Fruit fly (Drosophila melanogaster) whole organism, embryonic: ENCODE data around the gene lectin-30A.

Source experiments
- CG10462 ChIP-seq: fragments of 200-800 bp; sonication (Bioruptor generic); optimal IDR thresholded peaks from 2 replicates; lab custom pipeline; 2016; ENCODE audit warnings: missing biosample characterization, missing genetic modification characterization
- CG10959 ChIP-seq: fragments of 200-800 bp; sonication (Bioruptor generic); IDR thresholded peaks from 2 replicates; pipeline ENCODE4 v1.3.6; 2022; ENCODE audit warnings: missing biosample characterization, missing genetic modification characterization
- CG11695 ChIP-seq: fragments of 200-800 bp; sonication (Bioruptor generic); IDR thresholded peaks from 3 replicates; pipeline ENCODE4 v1.3.6; 2022; ENCODE audit warnings: missing biosample characterization, missing genetic modification characterization
- CG11723 ChIP-seq: fragments of 200-800 bp; sonication (Bioruptor generic); optimal IDR thresholded peaks from 2 replicates; lab custom pipeline; 2017; ENCODE audit warnings: missing biosample characterization, mild to moderate bottlenecking, missing genetic modification characterization
- CG12155 ChIP-seq: fragments of 200-800 bp; sonication (Bioruptor generic); optimal IDR thresholded peaks from 3 replicates; lab custom pipeline; 2016; ENCODE audit warnings: missing biosample characterization, missing genetic modification characterization
- CG13624 ChIP-seq: fragments of 200-800 bp; sonication (Bioruptor generic); optimal IDR thresholded peaks from 2 replicates; lab custom pipeline; 2016; ENCODE audit warnings: missing biosample characterization, missing genetic modification characterization
- CG14860 ChIP-seq: fragments of 200-800 bp; sonication (Bioruptor generic); IDR thresholded peaks from 3 replicates; pipeline ENCODE4 v1.3.6; 2022; ENCODE audit warnings: missing biosample characterization, missing genetic modification characterization; ENCODE audit not compliant: partially characterized antibody
- CG16813 ChIP-seq: fragments of 200-800 bp; sonication (Bioruptor generic); IDR thresholded peaks from 3 replicates; pipeline ENCODE4 v1.3.6; 2022; ENCODE audit warnings: missing biosample characterization, missing genetic modification characterization; ENCODE audit not compliant: partially characterized antibody
- CG18599 ChIP-seq: fragments of 200-800 bp; sonication (Bioruptor generic); optimal IDR thresholded peaks from 3 replicates; lab custom pipeline; 2017; ENCODE audit warnings: missing biosample characterization, missing genetic modification characterization, mild to moderate bottlenecking, moderate library complexity, missing genetic modification reagents
- CG2678 ChIP-seq: fragments of 200-800 bp; sonication (Bioruptor generic); optimal IDR thresholded peaks from 3 replicates; lab custom pipeline; 2019; ENCODE audit warnings: missing biosample characterization, mild to moderate bottlenecking, missing genetic modification characterization, moderate library complexity
- CG2712 ChIP-seq: fragments of 200-800 bp; optimal IDR thresholded peaks from 3 replicates; lab custom pipeline; 2019; ENCODE audit warnings: missing biosample characterization, mild to moderate bottlenecking, missing genetic modification characterization, moderate library complexity
- CG32532 ChIP-seq: fragments of 200-800 bp; sonication (Bioruptor generic); IDR thresholded peaks from 2 replicates; pipeline ENCODE4 v1.3.6; 2022; ENCODE audit warnings: missing biosample characterization, missing genetic modification characterization
- CG5245 ChIP-seq: fragments of 200-800 bp; sonication (Bioruptor generic); optimal IDR thresholded peaks from 3 replicates; lab custom pipeline; 2016; ENCODE audit warnings: missing biosample characterization, missing genetic modification characterization
- CG7786 ChIP-seq: fragments of 200-800 bp; sonication (Bioruptor generic); optimal IDR thresholded peaks from 2 replicates; lab custom pipeline; 2016; ENCODE audit warnings: missing biosample characterization, missing genetic modification characterization
- CG8765 ChIP-seq: fragments of 200-800 bp; sonication (Bioruptor generic); IDR thresholded peaks from 2 replicates; pipeline ENCODE4 v1.3.6; 2022; ENCODE audit warnings: missing biosample characterization, missing genetic modification characterization
- CHES-1-like ChIP-seq: fragments of 200-800 bp; sonication (Bioruptor generic); optimal IDR thresholded peaks from 2 replicates; lab custom pipeline; 2016; ENCODE audit warnings: missing biosample characterization, missing genetic modification characterization
- Dip2 ChIP-seq: fragments of 200-800 bp; sonication (Bioruptor generic); IDR thresholded peaks from 2 replicates; pipeline ENCODE4 v1.3.6; 2022; ENCODE audit warnings: missing biosample characterization, missing genetic modification characterization
- Dll ChIP-seq: fragments of 200-800 bp; sonication (Bioruptor generic); IDR thresholded peaks from 4 replicates; pipeline ENCODE4 v1.3.6; 2022; ENCODE audit warnings: missing biosample characterization, missing genetic modification characterization; ENCODE audit not compliant: partially characterized antibody
- Ets97D ChIP-seq: fragments of 200-800 bp; sonication (Bioruptor generic); optimal IDR thresholded peaks from 3 replicates; lab custom pipeline; 2016; ENCODE audit warnings: missing biosample characterization, missing genetic modification characterization
- Fer1 ChIP-seq: fragments of 200-800 bp; sonication (Bioruptor generic); optimal IDR thresholded peaks from 2 replicates; lab custom pipeline; 2017; ENCODE audit warnings: missing biosample characterization, mild to moderate bottlenecking, missing genetic modification characterization
- Gug ChIP-seq: fragments of 200-800 bp; sonication (Bioruptor generic); IDR thresholded peaks from 4 replicates; pipeline ENCODE4 v1.3.6; 2022; ENCODE audit warnings: missing biosample characterization, missing genetic modification characterization
- H15 ChIP-seq: fragments of 200-800 bp; sonication (Bioruptor generic); IDR thresholded peaks from 3 replicates; pipeline ENCODE4 v1.3.6; 2022; ENCODE audit warnings: missing biosample characterization, missing genetic modification characterization
- HLH3B ChIP-seq: fragments of 200-800 bp; sonication (Bioruptor generic); IDR thresholded peaks from 2 replicates; pipeline ENCODE4 v1.3.6; 2022; ENCODE audit warnings: missing biosample characterization, missing genetic modification characterization
- Rfx ChIP-seq: fragments of 200-800 bp; sonication (Bioruptor generic); IDR thresholded peaks from 2 replicates; pipeline ENCODE4 v1.3.6; 2022; ENCODE audit warnings: missing biosample characterization, missing genetic modification characterization
- Stat92E ChIP-seq, 3 experiments: fragments of >200 bp in 2 of 3; fragments of 200-800 bp in 1 of 3; sonication (Bioruptor generic) in 1 of 3; optimal IDR thresholded peaks; 2 replicates each; lab custom pipeline; 2017 to 2019; ENCODE audit warnings: missing biosample characterization in 3 of 3, missing genetic modification characterization in 3 of 3, mild to moderate bottlenecking in 1 of 3, moderate library complexity in 1 of 3
- amos ChIP-seq: fragments of 200-800 bp; sonication (Bioruptor generic); IDR thresholded peaks from 2 replicates; pipeline ENCODE4 v1.3.6; 2022; ENCODE audit warnings: missing biosample characterization, missing genetic modification characterization; ENCODE audit not compliant: partially characterized antibody
- ap ChIP-seq: fragments of 200-800 bp; sonication (Bioruptor generic); IDR thresholded peaks from 2 replicates; pipeline ENCODE4 v1.3.6; 2022; ENCODE audit warnings: missing biosample characterization, missing genetic modification characterization
- bcd ChIP-seq: fragments of 200-800 bp; sonication (Bioruptor generic); optimal IDR thresholded peaks from 2 replicates; lab custom pipeline; 2017; ENCODE audit warnings: missing biosample characterization, mild to moderate bottlenecking, missing genetic modification characterization
- bowl ChIP-seq: fragments of 200-800 bp; sonication (Bioruptor generic); IDR thresholded peaks from 2 replicates; pipeline ENCODE4 v1.3.6; 2022; ENCODE audit warnings: missing biosample characterization, missing genetic modification characterization
- caup ChIP-seq: fragments of 200-800 bp; sonication (Bioruptor generic); optimal IDR thresholded peaks from 3 replicates; lab custom pipeline; 2017; ENCODE audit warnings: missing biosample characterization, mild to moderate bottlenecking, missing genetic modification characterization, moderate library complexity; ENCODE audit not compliant: severe bottlenecking
- crol ChIP-seq: fragments of 200-800 bp; sonication (Bioruptor generic); IDR thresholded peaks from 2 replicates; pipeline ENCODE4 v1.3.6; 2022; ENCODE audit warnings: missing biosample characterization, missing genetic modification characterization
- eve ChIP-seq, 2 experiments: fragments of >200 bp; optimal IDR thresholded peaks; 2 replicates each; lab custom pipeline; 2017; ENCODE audit warnings: missing biosample characterization in 2 of 2, missing genetic modification characterization in 2 of 2
- fu2 ChIP-seq: fragments of 200-800 bp; sonication (Bioruptor generic); optimal IDR thresholded peaks from 2 replicates; lab custom pipeline; 2016; ENCODE audit warnings: missing biosample characterization, missing genetic modification characterization
- grau ChIP-seq: fragments of 200-800 bp; optimal IDR thresholded peaks from 3 replicates; lab custom pipeline; 2019; ENCODE audit warnings: missing biosample characterization, mild to moderate bottlenecking, missing genetic modification characterization, moderate library complexity
- hkb ChIP-seq, 2 experiments: fragments of 200-800 bp in 1 of 2; fragments of >200 bp in 1 of 2; sonication (Bioruptor generic) in 1 of 2; IDR thresholded peaks in 1 of 2; optimal IDR thresholded peaks in 1 of 2; 2 replicates each; pipeline versions ENCODE4 v1.3.6 to Lab custom; 2017 to 2022; ENCODE audit warnings: missing biosample characterization in 1 of 2, missing genetic modification characterization in 1 of 2
- klu ChIP-seq: fragments of 200-800 bp; sonication (Bioruptor generic); IDR thresholded peaks from 2 replicates; pipeline ENCODE4 v1.3.6; 2022; ENCODE audit warnings: missing biosample characterization, missing genetic modification characterization
- lab ChIP-seq: fragments of 200-800 bp; sonication (Bioruptor generic); optimal IDR thresholded peaks from 3 replicates; lab custom pipeline; 2017; ENCODE audit warnings: missing biosample characterization, missing genetic modification characterization, mild to moderate bottlenecking, moderate library complexity, missing genetic modification reagents
- lmd ChIP-seq: fragments of 200-800 bp; sonication (Bioruptor generic); IDR thresholded peaks from 2 replicates; pipeline ENCODE4 v1.3.6; 2022; ENCODE audit warnings: missing biosample characterization, missing genetic modification characterization
- maf-S ChIP-seq: fragments of 200-800 bp; sonication (Bioruptor generic); optimal IDR thresholded peaks from 2 replicates; lab custom pipeline; 2016; ENCODE audit warnings: missing biosample characterization, missing genetic modification characterization
- nerfin-1 ChIP-seq: fragments of 200-800 bp; sonication (Bioruptor generic); optimal IDR thresholded peaks from 3 replicates; lab custom pipeline; 2019; ENCODE audit warnings: missing biosample characterization, mild to moderate bottlenecking, missing genetic modification characterization, moderate library complexity
- nom ChIP-seq: fragments of 200-800 bp; sonication (Bioruptor generic); optimal IDR thresholded peaks from 2 replicates; lab custom pipeline; 2017; ENCODE audit warnings: missing biosample characterization, missing genetic modification characterization, mild to moderate bottlenecking, moderate library complexity, missing genetic modification reagents
- odd ChIP-seq: fragments of 200-800 bp; sonication (Bioruptor generic); optimal IDR thresholded peaks from 2 replicates; lab custom pipeline; 2017; ENCODE audit warnings: missing biosample characterization, mild to moderate bottlenecking, missing genetic modification characterization
- pan ChIP-seq, 4 experiments: fragments of >200 bp in 3 of 4; fragments of 200-800 bp in 1 of 4; sonication (Bioruptor generic) in 1 of 4; optimal IDR thresholded peaks in 3 of 4; IDR thresholded peaks in 1 of 4; 2 replicates each; pipeline versions ENCODE4 v1.3.6 to Lab custom; 2017 to 2022; ENCODE audit warnings: missing biosample characterization in 2 of 4, missing genetic modification characterization in 2 of 4, mixed read lengths in 1 of 4
- pfk ChIP-seq: fragments of 200-800 bp; sonication (Bioruptor generic); optimal IDR thresholded peaks from 2 replicates; lab custom pipeline; 2018; ENCODE audit warnings: missing biosample characterization, mild to moderate bottlenecking, missing genetic modification characterization, moderate library complexity
- pita ChIP-seq: fragments of 200-800 bp; sonication (Bioruptor generic); optimal IDR thresholded peaks from 2 replicates; lab custom pipeline; 2017; ENCODE audit warnings: missing biosample characterization, mild to moderate bottlenecking, missing genetic modification characterization
- pzg ChIP-seq: fragments of 200-800 bp; sonication (Bioruptor generic); optimal IDR thresholded peaks from 3 replicates; lab custom pipeline; 2018; ENCODE audit warnings: missing biosample characterization, mild to moderate bottlenecking, missing genetic modification characterization, moderate library complexity
- sc ChIP-seq, 3 experiments: fragments of >200 bp in 2 of 3; fragments of 200-800 bp in 1 of 3; sonication (Bioruptor generic) in 1 of 3; optimal IDR thresholded peaks; 2 replicates in 2 of 3; 3 replicates in 1 of 3; lab custom pipeline; 2017; ENCODE audit warnings: mild to moderate bottlenecking in 1 of 3, missing biosample characterization in 1 of 3, missing genetic modification characterization in 1 of 3, missing genetic modification reagents in 1 of 3

Gene lectin-30A

DNA sequence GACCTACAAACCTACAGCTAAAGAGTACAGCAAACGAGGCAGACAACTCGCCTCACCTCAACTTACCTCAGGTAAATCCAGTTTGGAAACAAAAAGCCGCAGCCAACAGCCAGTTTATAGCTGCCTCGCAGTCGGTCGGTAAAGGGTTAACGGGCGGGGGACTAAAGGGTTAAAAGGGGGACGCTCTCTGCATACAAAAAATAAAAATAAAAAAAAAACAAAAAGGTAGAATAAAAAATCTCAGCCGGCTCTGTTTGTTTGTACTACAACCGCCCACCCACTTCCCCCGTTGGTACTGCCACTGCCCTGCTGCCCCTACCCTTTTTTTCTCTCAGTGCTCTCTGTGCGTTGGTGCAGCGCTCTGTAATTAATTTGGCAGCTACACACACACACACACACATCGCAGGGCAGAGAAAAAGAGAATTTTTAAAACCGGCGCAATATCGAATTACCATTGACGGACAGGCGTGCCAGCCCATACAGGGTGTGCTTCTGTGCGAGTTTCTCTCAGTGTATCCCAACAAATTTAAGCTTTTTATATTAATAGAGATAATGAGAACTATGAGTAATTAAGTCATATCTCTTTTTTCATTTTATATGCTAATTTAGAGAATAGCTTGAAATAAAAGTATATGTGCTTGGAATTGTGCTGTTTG, 30.2 kb downstream of the lectin-30A start (continued):
- peak; percentile 72 for TF ChIP-seq lmd (GFP tag; lab: Robert Waterston, UW)
- no peak for TF ChIP-seq fu2 (GFP tag; lab: Kevin White, UChicago)
- peak; percentile 36 for TF ChIP-seq bcd (GFP tag; lab: Kevin White, UChicago)
- peak; percentile 4 for TF ChIP-seq CG12155 (GFP tag; lab: Kevin White, UChicago)
- peak; percentile 74 for TF ChIP-seq crol (GFP tag; lab: Robert Waterston, UW)
- no peak for TF ChIP-seq CG8765 (GFP tag; lab: Robert Waterston, UW)
- TF ChIP-seq klu (GFP tag; lab: Robert Waterston, UW), result 0 out of 2 replicates have a peak, but pooled peaks have one; percentile 18
- TF ChIP-seq maf-S (GFP tag; lab: Kevin White, UChicago), result no peak
- TF ChIP-seq pfk (GFP tag; lab: Kevin White, UChicago), result no peak
- TF ChIP-seq CHES-1-like (GFP tag; lab: Kevin White, UChicago), result no peak
- peak; percentile 64 for TF ChIP-seq CG11695
- TF ChIP-seq nerfin-1, result no peak
- TF ChIP-seq pzg, result no peak
- peak; percentile 67 for TF ChIP-seq ap
- peak; percentile 70; the same call in 2 of the 3 replicates for TF ChIP-seq H15
- TF ChIP-seq CG13624 (GFP tag; lab: Kevin White, UChicago), result peak; percentile 5
- peak; percentile 83 for TF ChIP-seq Rfx (GFP tag; lab: Robert Waterston, UW)
- TF ChIP-seq CG7786 (GFP tag; lab: Kevin White, UChicago), result no peak
- peak; percentile 46; the same call in 1 of the 2 replicates for TF ChIP-seq CG10959 (GFP tag; lab: Robert Waterston, UW)
- peak; percentile 78 for TF ChIP-seq HLH3B
- peak; percentile 91 for TF ChIP-seq nom (GFP tag; lab: Kevin White, UChicago)
- no peak for TF ChIP-seq pita (GFP tag; lab: Kevin White, UChicago)
- no peak for TF ChIP-seq sc (optimal IDR thresholded peaks at IDR 0.05; lab: Kevin White, UChicago)
- TF ChIP-seq sc (GFP tag; optimal IDR thresholded peaks at IDR 0.05; lab: Kevin White, UChicago), result no peak
- TF ChIP-seq CG2712 (tag; lab: Kevin White, UChicago), result peak; percentile 2
- TF ChIP-seq CG16813 (GFP tag; lab: Robert Waterston, UW), result no peak
- TF ChIP-seq hkb (optimal IDR thresholded peaks at IDR 0.05; lab: Kevin White, UChicago), result no peak
- TF ChIP-seq hkb (GFP tag; IDR thresholded peaks at IDR 0.05; lab: Robert Waterston, UW), result peak; percentile 80
- no peak for TF ChIP-seq Stat92E (GFP tag; optimal IDR thresholded peaks at IDR 0.05; lab: Kevin White, UChicago)
- TF ChIP-seq CG5245 (GFP tag; lab: Kevin White, UChicago), result no peak
- TF ChIP-seq Dip2, result no peak
- peak; percentile 24 for TF ChIP-seq CG2678 (tag; lab: Kevin White, UChicago)
- TF ChIP-seq bowl (GFP tag; lab: Robert Waterston, UW), result peak; percentile 73; the same call in 1 of the 2 replicates
- TF ChIP-seq CG10462 (GFP tag; lab: Kevin White, UChicago), result no peak
- no peak for TF ChIP-seq odd
- TF ChIP-seq caup (GFP tag; lab: Kevin White, UChicago), result peak; percentile 20
- TF ChIP-seq Dll (GFP tag; lab: Robert Waterston, UW), result no peak
- peak; percentile 66 for TF ChIP-seq lab (GFP tag; lab: Kevin White, UChicago)
- peak; percentile 10 for TF ChIP-seq grau (tag; lab: Kevin White, UChicago)
- peak; percentile 77 for TF ChIP-seq Gug (GFP tag; lab: Robert Waterston, UW)
- no peak for TF ChIP-seq Ets97D (GFP tag; lab: Kevin White, UChicago)
- no peak for TF ChIP-seq amos
- TF ChIP-seq eve (GFP tag; optimal IDR thresholded peaks at IDR 0.05; lab: Kevin White, UChicago), result no peak
- TF ChIP-seq CG14860, result no peak
- TF ChIP-seq pan (optimal IDR thresholded peaks at IDR 0.05; lab: Kevin White, UChicago), result no peak
- peak in 1 of 2 experiments; percentile 79 for TF ChIP-seq pan (GFP tag; optimal IDR thresholded peaks at IDR 0.05 in 1 of 2, IDR thresholded peaks at IDR 0.05 in 1 of 2)
- TF ChIP-seq CG18599 (GFP tag; lab: Kevin White, UChicago), result peak; percentile 9
- no peak for TF ChIP-seq Fer1 (GFP tag; lab: Kevin White, UChicago)
- TF ChIP-seq CG11723 (GFP tag; lab: Kevin White, UChicago), result no peak
- peak; percentile 78 for TF ChIP-seq CG32532 (GFP tag; lab: Robert Waterston, UW)
